Worm (Caenorhabditis elegans) whole organism, young adult: ENCODE data around the gene nlp-7.

ENCODE experiments used
- F33H1.4 ChIP-seq: fragments of 200-800 bp; sonication (Bioruptor generic); IDR thresholded peaks from 2 replicates; pipeline ENCODE4 v1.3.6; 2022; ENCODE audit warnings: missing genetic modification reagents, missing genetic modification characterization, missing compliant biosample characterization
- K12H6.12 ChIP-seq: fragments of 200-800 bp; sonication (Bioruptor generic); optimal IDR thresholded peaks from 2 replicates; lab custom pipeline; 2018; ENCODE audit warnings: mild to moderate bottlenecking, missing genetic modification characterization, missing compliant biosample characterization
- Y53G8AR.9 ChIP-seq: fragments of 200-800 bp; sonication (Bioruptor generic); conservative IDR thresholded peaks from 2 replicates; pipeline ENCODE4 v1.3.6; 2022; ENCODE audit warnings: missing genetic modification reagents, missing genetic modification characterization, missing compliant biosample characterization
- Y79H2A.3 ChIP-seq: fragments of 200-800 bp; sonication (Bioruptor generic); conservative IDR thresholded peaks from 2 replicates; pipeline ENCODE4 v1.3.6; 2022; ENCODE audit warnings: missing genetic modification reagents, missing genetic modification characterization, missing compliant biosample characterization
- Y95B8A.8 ChIP-seq: fragments of 200-800 bp; sonication (Bioruptor generic); IDR thresholded peaks from 2 replicates; pipeline ENCODE4 v1.3.6; 2022; ENCODE audit warnings: missing genetic modification reagents, missing genetic modification characterization, missing compliant biosample characterization
- ZK185.1 ChIP-seq: sonication (generic microtip); optimal IDR thresholded peaks from 2 replicates; lab custom pipeline; 2016; ENCODE audit warnings: mild to moderate bottlenecking, missing genetic modification characterization, missing compliant biosample characterization; ENCODE audit not compliant: poor library complexity, severe bottlenecking
- aptf-2 ChIP-seq: fragments of 200-800 bp; sonication (Bioruptor generic); conservative IDR thresholded peaks from 2 replicates; pipeline ENCODE4 v1.3.6; 2022; ENCODE audit warnings: missing genetic modification reagents, missing genetic modification characterization, missing compliant biosample characterization
- atf-7 ChIP-seq: sonication (generic microtip); optimal IDR thresholded peaks from 2 replicates; lab custom pipeline; 2017; ENCODE audit warnings: mild to moderate bottlenecking, missing genetic modification characterization, missing compliant biosample characterization
- bed-1 ChIP-seq: fragments of 200-800 bp; sonication (Bioruptor generic); IDR thresholded peaks from 2 replicates; pipeline ENCODE4 v1.3.6; 2022; ENCODE audit warnings: missing genetic modification reagents, missing genetic modification characterization, missing compliant biosample characterization
- cebp-1 ChIP-seq, 2 experiments: fragments of 200-800 bp in 1 of 2; sonication (Bioruptor generic) in 1 of 2; sonication (generic microtip) in 1 of 2; IDR thresholded peaks in 1 of 2; optimal IDR thresholded peaks in 1 of 2; 2 replicates each; pipeline versions ENCODE4 v1.3.6 to Lab custom; 2017 to 2022; ENCODE audit warnings: missing compliant biosample characterization in 2 of 2, missing genetic modification characterization in 2 of 2, mild to moderate bottlenecking in 1 of 2, missing genetic modification reagents in 1 of 2, moderate library complexity in 1 of 2
- ceh-79 ChIP-seq: sonication (generic microtip); optimal IDR thresholded peaks from 2 replicates; lab custom pipeline; 2017; ENCODE audit warnings: mild to moderate bottlenecking, missing genetic modification characterization, missing compliant biosample characterization
- chd-7 ChIP-seq: sonication (generic microtip); optimal IDR thresholded peaks from 2 replicates; lab custom pipeline; 2016; ENCODE audit warnings: mild to moderate bottlenecking, missing genetic modification characterization, moderate library complexity, missing compliant biosample characterization
- die-1 ChIP-seq: sonication (generic microtip); optimal IDR thresholded peaks from 2 replicates; lab custom pipeline; 2016; ENCODE audit warnings: missing genotype, mild to moderate bottlenecking, missing genetic modification characterization, missing compliant biosample characterization
- efl-1 ChIP-seq: fragments of 150-350 bp; optimal IDR thresholded peaks from 2 replicates; lab custom pipeline; 2014; ENCODE audit warnings: missing biosample characterization, missing genetic modification reagents, missing genetic modification characterization
- him-1 ChIP-seq: sonication (generic microtip); optimal IDR thresholded peaks from 2 replicates; lab custom pipeline; 2016; ENCODE audit warnings: missing genotype, missing genetic modification reagents, missing genetic modification characterization, missing compliant biosample characterization
- hlh-12 ChIP-seq: sonication (generic microtip); optimal IDR thresholded peaks from 2 replicates; lab custom pipeline; 2016; ENCODE audit warnings: missing genetic modification characterization, missing compliant biosample characterization
- hmg-20 ChIP-seq: fragments of 200-800 bp; sonication (Bioruptor generic); IDR thresholded peaks from 2 replicates; pipeline ENCODE4 v1.3.6; 2022; ENCODE audit warnings: missing genetic modification reagents, missing genetic modification characterization, missing compliant biosample characterization
- hrde-1 ChIP-seq: sonication (generic microtip); optimal IDR thresholded peaks from 2 replicates; lab custom pipeline; 2016; ENCODE audit warnings: missing genetic modification characterization, mild to moderate bottlenecking, missing compliant biosample characterization, moderate library complexity, missing genotype, missing genetic modification reagents, borderline replicate concordance
- lin-26 ChIP-seq: fragments of 200-800 bp; sonication (Bioruptor generic); IDR thresholded peaks from 2 replicates; pipeline ENCODE4 v1.3.6; 2022; ENCODE audit warnings: missing genetic modification reagents, missing genetic modification characterization, missing compliant biosample characterization
- lin-54 ChIP-seq: fragments of 200-800 bp; sonication (Bioruptor generic); optimal IDR thresholded peaks from 2 replicates; lab custom pipeline; 2018; ENCODE audit warnings: mild to moderate bottlenecking, missing genetic modification characterization, missing compliant biosample characterization
- lir-1 ChIP-seq: fragments of 200-800 bp; sonication (Bioruptor generic); conservative IDR thresholded peaks from 2 replicates; pipeline ENCODE4 v1.3.6; 2022; ENCODE audit warnings: missing genetic modification reagents, missing genetic modification characterization, missing compliant biosample characterization
- madf-6 ChIP-seq: fragments of 200-800 bp; sonication (Bioruptor generic); IDR thresholded peaks from 2 replicates; pipeline ENCODE4 v1.3.6; 2022; ENCODE audit warnings: missing genetic modification reagents, missing genetic modification characterization, missing compliant biosample characterization
- madf-8 ChIP-seq: fragments of 200-800 bp; sonication (Bioruptor generic); conservative IDR thresholded peaks from 2 replicates; pipeline ENCODE4 v1.3.6; 2022; ENCODE audit warnings: missing genetic modification reagents, missing genetic modification characterization, missing compliant biosample characterization
- mcd-1 ChIP-seq: fragments of 200-800 bp; sonication (Bioruptor generic); IDR thresholded peaks from 2 replicates; pipeline ENCODE4 v1.3.6; 2022; ENCODE audit warnings: missing genetic modification reagents, missing genetic modification characterization, missing compliant biosample characterization
- mel-28 ChIP-seq: sonication (generic microtip); optimal IDR thresholded peaks from 2 replicates; lab custom pipeline; 2016; ENCODE audit warnings: borderline replicate concordance, mild to moderate bottlenecking, missing genetic modification characterization, missing compliant biosample characterization
- nhr-27 ChIP-seq: fragments of 200-800 bp; sonication (Bioruptor generic); optimal IDR thresholded peaks from 2 replicates; lab custom pipeline; 2018; ENCODE audit warnings: mild to moderate bottlenecking, missing genetic modification characterization, moderate library complexity, missing compliant biosample characterization
- nhr-80 ChIP-seq: sonication (generic microtip); optimal IDR thresholded peaks from 2 replicates; lab custom pipeline; 2016; ENCODE audit warnings: missing genetic modification characterization, missing compliant biosample characterization
- rcor-1 ChIP-seq: fragments of 200-800 bp; sonication (Bioruptor generic); IDR thresholded peaks from 2 replicates; pipeline ENCODE4 v1.3.6; 2022; ENCODE audit warnings: missing genetic modification reagents, missing genetic modification characterization, missing compliant biosample characterization
- rec-8 ChIP-seq, 2 experiments: sonication (generic microtip); optimal IDR thresholded peaks; 2 replicates each; lab custom pipeline; 2016; ENCODE audit warnings: mild to moderate bottlenecking in 2 of 2, missing genetic modification characterization in 2 of 2, missing genetic modification reagents in 2 of 2, missing genotype in 2 of 2, missing biosample characterization in 1 of 2, missing compliant biosample characterization in 1 of 2, moderate library complexity in 1 of 2
- rpc-1 ChIP-seq, 2 experiments: fragments of 150-350 bp in 1 of 2; sonication (generic microtip) in 1 of 2; optimal IDR thresholded peaks; 2 replicates each; lab custom pipeline; 2014 to 2018; ENCODE audit warnings: missing biosample characterization in 1 of 2, missing genetic modification characterization in 1 of 2, missing genetic modification reagents in 1 of 2, missing genotype in 1 of 2
- sdz-38 ChIP-seq: sonication (generic microtip); optimal IDR thresholded peaks from 2 replicates; lab custom pipeline; 2016; ENCODE audit warnings: missing genotype, missing genetic modification characterization, missing compliant biosample characterization
- snpc-1.1 ChIP-seq: sonication (generic microtip); optimal IDR thresholded peaks from 2 replicates; lab custom pipeline; 2017; ENCODE audit warnings: missing genetic modification characterization, mild to moderate bottlenecking, missing compliant biosample characterization, antibody characterized with exemption, moderate library complexity, missing genotype, missing genetic modification reagents; ENCODE audit not compliant: insufficient read depth
- tbp1 ChIP-seq: fragments of 200-800 bp; sonication (Bioruptor generic); optimal IDR thresholded peaks from 2 replicates; lab custom pipeline; 2018; ENCODE audit warnings: mild to moderate bottlenecking, missing genetic modification characterization, missing compliant biosample characterization
- tlf-1 ChIP-seq: fragments of 200-800 bp; sonication (Bioruptor generic); optimal IDR thresholded peaks from 2 replicates; lab custom pipeline; 2018; ENCODE audit warnings: mild to moderate bottlenecking, missing genetic modification characterization, missing compliant biosample characterization
- unc-62 ChIP-seq: fragments of 150-350 bp; optimal IDR thresholded peaks from 2 replicates; lab custom pipeline; 2014; ENCODE audit warnings: missing biosample characterization, missing genetic modification reagents, missing genetic modification characterization
- ztf-18 ChIP-seq: sonication (generic microtip); optimal IDR thresholded peaks from 2 replicates; lab custom pipeline; 2016; ENCODE audit warnings: missing genotype, mild to moderate bottlenecking, missing genetic modification characterization, missing compliant biosample characterization
- ztf-28 ChIP-seq: fragments of 200-800 bp; sonication (Bioruptor generic); IDR thresholded peaks from 2 replicates; pipeline ENCODE4 v1.3.6; 2022; ENCODE audit warnings: missing genetic modification reagents, missing genetic modification characterization, missing compliant biosample characterization
- ztf-6 ChIP-seq: fragments of 200-800 bp; sonication (Bioruptor generic); IDR thresholded peaks from 2 replicates; pipeline ENCODE4 v1.3.6; 2022; ENCODE audit warnings: missing genetic modification reagents, missing genetic modification characterization, missing compliant biosample characterization

The nlp-7 gene

DNA sequence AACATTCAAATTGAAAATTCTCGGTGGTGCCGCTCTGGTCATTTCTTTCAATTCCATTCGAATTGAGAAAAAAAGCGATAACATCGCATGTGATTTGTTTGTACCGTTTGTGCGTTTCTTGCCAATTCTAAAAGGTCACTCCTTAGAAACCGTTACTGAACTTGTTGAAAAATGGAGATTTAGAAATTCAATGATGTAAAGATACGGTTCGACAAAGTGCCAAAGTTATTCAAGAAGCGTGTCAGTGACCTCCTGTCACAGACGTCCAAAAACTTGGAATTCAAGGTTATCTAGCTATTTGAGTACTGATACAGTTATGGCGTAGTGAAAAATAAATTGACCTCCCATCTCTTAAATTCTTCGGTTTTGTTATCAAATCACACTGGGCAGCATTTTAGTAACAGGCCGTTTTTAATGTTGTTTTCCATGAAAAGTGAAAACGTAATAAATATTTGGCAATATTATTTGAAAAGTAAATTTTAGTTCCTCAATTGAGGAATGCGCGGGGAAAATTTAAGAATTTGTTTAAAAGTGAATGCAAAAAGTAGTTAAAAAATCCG lies 8.1 kb upstream of the nlp-7 start (continued):
- TF ChIP-seq ceh-79 (tag; lab: Kevin White, UChicago), result no peak
- TF ChIP-seq bed-1, result no peak
- TF ChIP-seq Y79H2A.3 (GFP tag; lab: Robert Waterston, UW), result no peak

DNA sequence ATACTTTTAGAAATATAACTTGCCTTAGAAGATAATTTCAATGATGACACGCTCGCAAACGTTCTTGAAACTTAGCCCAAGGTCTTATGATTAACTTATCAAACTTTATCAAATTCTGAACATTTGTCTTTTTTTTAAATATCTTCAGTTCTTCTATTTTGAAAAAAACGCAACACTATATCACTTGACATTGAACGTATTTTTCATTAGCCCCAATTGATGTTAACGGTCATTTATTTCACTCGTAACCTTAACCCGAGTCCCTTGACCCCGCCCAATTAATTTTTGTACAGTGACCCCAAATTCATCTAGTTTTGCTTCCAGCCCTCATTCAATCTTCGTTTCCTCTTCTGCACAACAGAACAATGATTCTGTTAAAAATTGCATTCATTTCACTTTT lies 7.1 kb upstream of the nlp-7 start, which contains the start of gene F18E9.3:
Gene F18E9.3 (plus strand): TSS at position 311 of the 400 bp plus-strand sequence.
- TF ChIP-seq snpc-1.1 (tag; lab: Kevin White, UChicago) (no peak), ztf-28 (GFP tag; lab: Robert Waterston, UW) (no peak), nhr-80 (no peak), Y53G8AR.9 (no peak), mcd-1 (GFP tag; lab: Robert Waterston, UW) (no peak), cebp-1 (GFP tag; IDR thresholded peaks at IDR 0.05; lab: Robert Waterston, UW) (no peak), cebp-1 (tag; optimal IDR thresholded peaks at IDR 0.05; lab: Kevin White, UChicago) (no peak), unc-62 (no peak), lin-26 (GFP tag; lab: Robert Waterston, UW) (no peak)

DNA sequence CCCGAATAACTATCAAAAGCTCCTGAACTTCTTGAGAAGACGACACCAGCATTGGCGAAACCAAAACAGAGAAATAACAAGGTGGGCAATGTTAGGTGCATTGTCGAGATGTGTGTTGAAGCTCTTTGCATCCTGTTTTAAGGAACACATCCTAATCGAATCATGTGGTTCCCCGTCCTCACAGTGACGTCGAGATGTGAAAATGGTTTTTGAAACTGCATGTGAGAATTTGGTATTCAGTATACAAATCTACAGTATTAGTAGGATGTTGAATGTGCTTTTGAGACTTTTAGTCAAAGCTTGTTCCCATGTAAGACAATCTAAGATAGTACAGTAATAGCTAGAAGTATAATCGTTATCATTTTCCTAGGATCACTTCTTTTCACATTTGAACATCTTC lies 4.7 kb downstream of the nlp-7 start, which contains the start of gene F18E9.7:
Gene F18E9.7 (minus strand): TSS at position 101 of the 400 bp plus-strand sequence.
- TF ChIP-seq ztf-6 (GFP tag; lab: Robert Waterston, UW), result no peak
- TF ChIP-seq, all 124 proteins: peak for 0

DNA sequence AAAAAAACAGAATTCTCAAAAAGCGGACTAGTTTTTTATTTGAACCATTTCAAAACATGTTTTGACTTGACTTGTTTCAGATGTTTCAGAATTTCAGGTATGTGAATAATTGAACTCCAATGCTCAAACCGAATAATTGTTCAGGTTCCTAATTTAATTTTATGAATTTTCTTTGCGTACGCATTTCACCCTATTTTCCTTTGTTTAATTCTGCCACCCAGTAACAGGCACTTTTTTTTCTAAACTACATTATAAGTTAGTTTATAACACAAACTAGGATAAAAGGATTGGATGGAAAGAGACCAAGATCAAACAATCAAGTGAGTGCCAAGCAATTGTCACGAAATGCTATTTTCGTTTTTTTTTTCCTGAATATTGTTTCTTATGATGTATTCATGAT lies 5.5 kb downstream of the nlp-7 start:
- TF ChIP-seq lin-54 (GFP tag; lab: Kevin White, UChicago), result no peak
- TF ChIP-seq chd-7 (tag; lab: Kevin White, UChicago), result no peak
- TF ChIP-seq tbp1 (GFP tag; lab: Kevin White, UChicago), result no peak
- no peak for TF ChIP-seq madf-8 (GFP tag; lab: Robert Waterston, UW)
- TF ChIP-seq hlh-12, result no peak
- TF ChIP-seq hrde-1 (tag; lab: Kevin White, UChicago), result no peak
- TF ChIP-seq die-1, result no peak
- no peak for TF ChIP-seq efl-1
- TF ChIP-seq lir-1 (GFP tag; lab: Robert Waterston, UW), result no peak
- no peak for TF ChIP-seq lin-26 (GFP tag; lab: Robert Waterston, UW)
- TF ChIP-seq nhr-27 (tag; lab: Kevin White, UChicago), result no peak
- TF ChIP-seq mcd-1 (GFP tag; lab: Robert Waterston, UW), result no peak
- TF ChIP-seq rcor-1, result no peak
- no peak for TF ChIP-seq ztf-18 (tag; lab: Kevin White, UChicago)
- no peak for TF ChIP-seq cebp-1 (GFP tag; IDR thresholded peaks at IDR 0.05; lab: Robert Waterston, UW)
- TF ChIP-seq cebp-1 (tag; optimal IDR thresholded peaks at IDR 0.05; lab: Kevin White, UChicago), result no peak
- no peak for TF ChIP-seq Y95B8A.8 (GFP tag; lab: Robert Waterston, UW)
- TF ChIP-seq F33H1.4 (GFP tag; lab: Robert Waterston, UW), result no peak
- no peak for TF ChIP-seq him-1 (tag; lab: Kevin White, UChicago)

DNA sequence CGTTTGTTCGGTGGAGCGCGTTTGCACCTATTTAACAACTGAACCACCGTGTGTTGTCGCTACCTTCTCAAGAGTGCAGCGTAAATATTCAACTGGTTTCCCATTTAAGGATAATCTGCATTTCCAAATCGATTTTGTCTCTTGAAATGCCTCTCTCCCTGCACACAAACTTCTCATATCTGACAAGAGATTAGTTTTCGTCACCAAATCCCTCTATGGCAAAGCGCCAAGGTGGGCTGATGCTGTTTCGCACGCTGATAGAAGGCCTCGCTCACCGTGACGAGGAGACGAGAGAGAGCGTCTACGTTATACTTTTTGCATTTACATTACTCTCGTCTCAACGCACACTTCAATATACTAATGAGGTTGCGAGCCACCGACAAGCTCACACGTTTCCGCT lies 6.7 kb downstream of the nlp-7 start:
- no peak for TF ChIP-seq rcor-1

DNA sequence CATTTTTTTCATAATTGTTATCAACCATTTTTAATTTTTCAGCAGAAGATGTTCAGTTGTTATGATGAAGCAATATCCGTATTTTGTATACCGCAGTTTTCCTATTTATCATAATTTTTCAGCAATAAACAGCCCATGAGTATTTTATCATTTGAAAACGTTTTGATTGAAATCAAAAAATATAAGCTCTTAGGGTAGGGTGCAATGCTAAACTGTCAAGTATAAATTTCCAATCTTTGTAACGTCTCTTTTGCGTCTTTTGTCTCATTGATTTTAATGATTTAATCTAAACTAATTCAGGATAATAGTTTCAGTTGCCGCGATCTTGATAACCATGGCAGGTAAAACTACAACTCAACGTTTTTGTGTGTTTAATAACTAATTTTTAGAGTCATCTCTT lies 8.3 kb downstream of the nlp-7 start, which contains the start of gene F18E9.1:
Gene F18E9.1 (plus strand): TSS at position 301 of the 400 bp plus-strand sequence.
- TF ChIP-seq aptf-2 (GFP tag; lab: Robert Waterston, UW) (no peak), ZK185.1 (tag; lab: Kevin White, UChicago) (no peak), atf-7 (tag; lab: Kevin White, UChicago) (no peak), sdz-38 (no peak), K12H6.12 (no peak), tlf-1 (GFP tag; lab: Kevin White, UChicago) (no peak), mel-28 (tag; lab: Kevin White, UChicago) (no peak), rec-8 (tag; optimal IDR thresholded peaks at IDR 0.05; lab: Kevin White, UChicago) (no peak), rpc-1 (optimal IDR thresholded peaks at IDR 0.05; lab: Kevin White, UChicago) (no peak), rpc-1 (tag; optimal IDR thresholded peaks at IDR 0.05; lab: Kevin White, UChicago) (no peak), madf-6 (no peak), hmg-20 (no peak), lir-1 (GFP tag; lab: Robert Waterston, UW) (no peak)
- TF ChIP-seq, all 124 proteins: peak for 0
